Worm (Caenorhabditis elegans) whole organism, late embryonic: ENCODE measurements around the gene F23H12.10.

Experiments
- ceh-9 ChIP-seq: sonication (generic microtip); optimal IDR thresholded peaks from 2 replicates; lab custom pipeline; 2016; ENCODE audit warnings: mild to moderate bottlenecking, missing genetic modification characterization, inconsistent platforms, missing compliant biosample characterization
- ref-2 ChIP-seq: sonication (generic microtip); optimal IDR thresholded peaks from 2 replicates; lab custom pipeline; 2016; ENCODE audit warnings: missing genetic modification characterization, missing compliant biosample characterization
- zip-5 ChIP-seq: sonication (generic microtip); optimal IDR thresholded peaks from 2 replicates; lab custom pipeline; 2016; ENCODE audit warnings: missing genetic modification characterization, missing compliant biosample characterization

ce11 chrV:12404544-12404943, 30.5 kb upstream of the F23H12.10 start, which contains the start of gene K01D12.9:
- TF ChIP-seq ceh-9 (no peak), zip-5 (tag; lab: Kevin White, UChicago) (no peak), ref-2 (no peak)
